Worm (Caenorhabditis elegans) whole organism, mixed stage, embryonic: ENCODE results near the gene gsr-1.
A peak's percentile ranks its signal among the peaks of the same experiment; 100 is the strongest.

Source experiments
- M03D4.4 ChIP-seq: sonication (generic microtip); optimal IDR thresholded peaks from 2 replicates; lab custom pipeline; 2017; ENCODE audit warnings: mild to moderate bottlenecking, missing genetic modification characterization, missing compliant biosample characterization
- bed-3 ChIP-seq: fragments of 200-800 bp; sonication (Bioruptor generic); optimal IDR thresholded peaks from 3 replicates; lab custom pipeline; 2018; ENCODE audit warnings: mild to moderate bottlenecking, missing genetic modification characterization, moderate library complexity, missing compliant biosample characterization
- blmp-1 ChIP-seq: fragments of 150-350 bp; optimal IDR thresholded peaks from 2 replicates; lab custom pipeline; 2014; ENCODE audit warnings: missing biosample characterization, missing genetic modification characterization
- ceh-39 ChIP-seq: fragments of 150-350 bp; optimal IDR thresholded peaks from 2 replicates; lab custom pipeline; 2014; ENCODE audit warnings: missing biosample characterization, missing genetic modification characterization
- ceh-83 ChIP-seq: fragments of 200-800 bp; sonication (Bioruptor generic); optimal IDR thresholded peaks from 2 replicates; lab custom pipeline; 2018; ENCODE audit warnings: mild to moderate bottlenecking, missing genetic modification characterization, missing compliant biosample characterization
- ces-1 ChIP-seq: fragments of 150-350 bp; optimal IDR thresholded peaks from 2 replicates; lab custom pipeline; 2014; ENCODE audit warnings: missing biosample characterization, missing genetic modification reagents, missing genetic modification characterization
- drap-1 ChIP-seq: fragments of 200-800 bp; sonication (Bioruptor generic); optimal IDR thresholded peaks from 3 replicates; lab custom pipeline; 2018; ENCODE audit warnings: mild to moderate bottlenecking, missing genetic modification characterization, missing compliant biosample characterization
- elt-1 ChIP-seq: sonication (generic microtip); optimal IDR thresholded peaks from 2 replicates; lab custom pipeline; 2017; ENCODE audit warnings: missing genetic modification characterization, mild to moderate bottlenecking, missing compliant biosample characterization, antibody characterized with exemption, moderate library complexity, borderline replicate concordance; ENCODE audit not compliant: insufficient read depth
- elt-3 ChIP-seq: fragments of 150-350 bp; optimal IDR thresholded peaks from 2 replicates; lab custom pipeline; 2014; ENCODE audit warnings: missing biosample characterization, missing genetic modification characterization
- flh-1 ChIP-seq: fragments of 200-800 bp; sonication (Bioruptor generic); optimal IDR thresholded peaks from 2 replicates; lab custom pipeline; 2018; ENCODE audit warnings: mild to moderate bottlenecking, missing genetic modification characterization, moderate library complexity, missing compliant biosample characterization
- ham-2 ChIP-seq: fragments of 200-800 bp; sonication (Bioruptor generic); optimal IDR thresholded peaks from 2 replicates; lab custom pipeline; 2018; ENCODE audit warnings: mild to moderate bottlenecking, missing genetic modification characterization, missing compliant biosample characterization
- hlh-1 ChIP-seq: fragments of 150-350 bp; optimal IDR thresholded peaks from 2 replicates; lab custom pipeline; 2014; ENCODE audit warnings: missing biosample characterization, missing genetic modification reagents, missing genetic modification characterization
- lin-13 ChIP-seq: fragments of 150-350 bp; optimal IDR thresholded peaks from 2 replicates; lab custom pipeline; 2014; ENCODE audit warnings: missing biosample characterization, missing genetic modification characterization
- lsy-2 ChIP-seq: fragments of 150-350 bp; optimal IDR thresholded peaks from 2 replicates; lab custom pipeline; 2014; ENCODE audit warnings: missing biosample characterization, missing genetic modification characterization
- mab-5 ChIP-seq: fragments of 150-350 bp; optimal IDR thresholded peaks from 2 replicates; lab custom pipeline; 2014; ENCODE audit warnings: missing biosample characterization, missing genetic modification characterization
- mep-1 ChIP-seq: fragments of 150-350 bp; optimal IDR thresholded peaks from 2 replicates; lab custom pipeline; 2017; ENCODE audit warnings: missing biosample characterization, missing genetic modification reagents, missing genetic modification characterization, inconsistent platforms
- mls-2 ChIP-seq: sonication (generic microtip); optimal IDR thresholded peaks from 2 replicates; lab custom pipeline; 2016; ENCODE audit warnings: mild to moderate bottlenecking, missing genetic modification characterization, moderate library complexity, missing compliant biosample characterization
- nhr-12 ChIP-seq: fragments of 150-350 bp; optimal IDR thresholded peaks from 2 replicates; lab custom pipeline; 2014; ENCODE audit warnings: missing biosample characterization, missing genetic modification characterization
- nhr-2 ChIP-seq: fragments of 150-350 bp; optimal IDR thresholded peaks from 2 replicates; lab custom pipeline; 2014; ENCODE audit warnings: missing biosample characterization, missing genetic modification characterization
- nhr-237 ChIP-seq: fragments of 150-350 bp; optimal IDR thresholded peaks from 2 replicates; lab custom pipeline; 2014; ENCODE audit warnings: missing biosample characterization, missing genetic modification characterization
- nhr-28 ChIP-seq: fragments of 150-350 bp; optimal IDR thresholded peaks from 2 replicates; lab custom pipeline; 2014; ENCODE audit warnings: missing biosample characterization, missing genetic modification characterization
- nhr-76 ChIP-seq: sonication (generic microtip); optimal IDR thresholded peaks from 2 replicates; lab custom pipeline; 2017; ENCODE audit warnings: missing biosample characterization, missing genetic modification characterization
- pha-4 ChIP-seq: fragments of 150-350 bp; optimal IDR thresholded peaks from 2 replicates; lab custom pipeline; 2018; ENCODE audit warnings: missing biosample characterization, missing genetic modification reagents, missing genetic modification characterization
- sem-2 ChIP-seq: fragments of 200-800 bp; sonication (Bioruptor generic); optimal IDR thresholded peaks from 2 replicates; lab custom pipeline; 2018; ENCODE audit warnings: mild to moderate bottlenecking, missing genetic modification characterization, missing compliant biosample characterization
- snpc-4 ChIP-seq: fragments of 150-350 bp; optimal IDR thresholded peaks from 2 replicates; lab custom pipeline; 2014; ENCODE audit warnings: missing biosample characterization, missing genetic modification characterization
- tbx-8 ChIP-seq: fragments of 200-800 bp; sonication (Bioruptor generic); optimal IDR thresholded peaks from 2 replicates; lab custom pipeline; 2018; ENCODE audit warnings: mild to moderate bottlenecking, missing genetic modification characterization, moderate library complexity, missing compliant biosample characterization
- unc-120 ChIP-seq: sonication (generic microtip); optimal IDR thresholded peaks from 2 replicates; lab custom pipeline; 2017; ENCODE audit warnings: missing genetic modification characterization, missing compliant biosample characterization; ENCODE audit not compliant: poor library complexity, severe bottlenecking
- unc-62 ChIP-seq: fragments of 150-350 bp; optimal IDR thresholded peaks from 2 replicates; lab custom pipeline; 2014; ENCODE audit warnings: missing biosample characterization, missing genetic modification reagents, missing genetic modification characterization
- zip-8 ChIP-seq: fragments of 150-350 bp; optimal IDR thresholded peaks from 2 replicates; lab custom pipeline; 2014; ENCODE audit warnings: missing biosample characterization, missing genetic modification characterization
- ztf-11 ChIP-seq: fragments of 150-350 bp; optimal IDR thresholded peaks from 2 replicates; lab custom pipeline; 2014; ENCODE audit warnings: missing biosample characterization, missing genetic modification characterization

The gsr-1 gene

DNA sequence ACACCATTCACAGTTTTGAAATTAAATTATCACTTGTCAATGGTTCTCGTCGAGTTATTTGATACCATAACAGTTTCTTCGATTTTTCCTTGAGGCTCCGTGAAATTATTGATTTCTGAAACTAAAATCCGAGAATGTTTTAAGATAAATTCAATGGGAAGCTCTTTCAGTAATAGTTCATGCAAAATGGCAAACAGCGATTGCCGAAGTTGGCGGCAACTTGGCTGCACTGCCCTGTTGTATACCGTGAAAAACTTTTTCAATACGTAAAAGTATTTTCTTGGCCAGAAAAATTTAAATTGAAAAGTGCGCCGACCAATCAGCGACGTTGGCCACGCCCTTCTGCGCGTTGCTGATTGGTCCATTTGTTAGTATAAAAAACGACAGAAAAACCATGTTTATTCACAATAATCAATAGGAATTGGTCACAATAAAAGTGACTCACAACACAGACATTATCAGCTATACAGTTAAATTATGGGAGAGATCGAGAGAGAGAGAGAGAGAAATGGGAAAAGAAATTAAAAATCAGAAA lies 32.2 kb downstream of the gsr-1 start:
- TF ChIP-seq lsy-2 (tag; lab: Kevin White, UChicago): no peak
- TF ChIP-seq ces-1 (GFP tag; lab: Kevin White, UChicago): no peak
- no peak for TF ChIP-seq zip-8
- no peak for TF ChIP-seq mls-2 (tag; lab: Kevin White, UChicago)
- no peak for TF ChIP-seq nhr-237 (tag; lab: Kevin White, UChicago)
- TF ChIP-seq M03D4.4 (tag; lab: Kevin White, UChicago): no peak
- TF ChIP-seq lin-13 (tag; lab: Kevin White, UChicago): no peak

DNA sequence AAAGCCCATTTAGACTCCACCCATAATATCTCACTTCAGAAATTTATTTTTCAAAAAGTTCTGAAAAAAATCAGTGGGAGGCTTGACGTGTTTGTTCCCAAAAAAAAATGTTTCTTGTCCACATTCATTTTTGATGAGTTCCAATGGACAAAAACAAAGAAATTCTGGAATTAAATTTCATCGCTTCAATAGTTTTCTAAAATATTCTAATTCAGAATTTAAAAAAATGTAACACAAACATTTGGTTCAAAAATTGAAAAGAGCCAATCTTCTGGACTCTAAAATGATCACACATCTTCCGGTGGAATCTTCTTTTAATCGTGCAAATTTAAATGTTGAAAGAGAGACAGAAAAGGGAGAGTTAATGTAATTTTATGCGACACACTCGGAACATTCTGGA lies 41.8 kb downstream of the gsr-1 start:
- TF ChIP-seq ces-1 (GFP tag; lab: Kevin White, UChicago) (peak; percentile 69), tbx-8 (GFP tag; lab: Kevin White, UChicago) (no peak)

DNA sequence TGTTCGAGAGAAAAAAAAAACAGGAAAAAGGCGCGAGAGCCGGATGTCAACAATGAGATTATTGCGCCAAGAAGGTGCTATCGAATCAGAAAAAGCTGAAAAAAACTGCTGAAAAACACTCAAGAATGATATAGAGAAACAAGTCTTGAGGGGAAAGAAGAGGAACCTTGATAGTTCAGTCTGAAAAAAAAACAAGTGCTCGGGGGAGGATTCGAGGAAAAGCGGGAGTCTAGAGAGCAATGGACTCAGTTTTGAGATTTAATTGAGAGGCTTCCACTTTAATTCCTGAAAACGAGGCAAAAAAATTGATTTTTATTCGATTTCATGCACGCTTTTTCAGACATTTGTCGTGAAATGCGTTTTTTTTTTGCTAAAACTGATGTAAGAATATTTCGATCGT lies 43.9 kb downstream of the gsr-1 start, which contains the start of gene npr-15:
Gene npr-15, minus strand, starts transcription at position 101 of the 400 bp plus-strand sequence.
- TF ChIP-seq nhr-12 (tag; lab: Kevin White, UChicago) (no peak), flh-1 (GFP tag; lab: Kevin White, UChicago) (no peak), drap-1 (GFP tag; lab: Kevin White, UChicago) (no peak), nhr-76 (tag; lab: Kevin White, UChicago) (no peak), zip-8 (no peak), ces-1 (GFP tag; lab: Kevin White, UChicago) (no peak), ceh-83 (GFP tag; lab: Kevin White, UChicago) (no peak), nhr-28 (tag; lab: Kevin White, UChicago) (no peak), tbx-8 (GFP tag; lab: Kevin White, UChicago) (no peak), blmp-1 (tag; lab: Kevin White, UChicago) (no peak), snpc-4 (tag; lab: Kevin White, UChicago) (no peak), elt-1 (tag; lab: Kevin White, UChicago) (no peak), ceh-39 (tag; lab: Kevin White, UChicago) (no peak), unc-120 (tag; lab: Kevin White, UChicago) (no peak)

DNA sequence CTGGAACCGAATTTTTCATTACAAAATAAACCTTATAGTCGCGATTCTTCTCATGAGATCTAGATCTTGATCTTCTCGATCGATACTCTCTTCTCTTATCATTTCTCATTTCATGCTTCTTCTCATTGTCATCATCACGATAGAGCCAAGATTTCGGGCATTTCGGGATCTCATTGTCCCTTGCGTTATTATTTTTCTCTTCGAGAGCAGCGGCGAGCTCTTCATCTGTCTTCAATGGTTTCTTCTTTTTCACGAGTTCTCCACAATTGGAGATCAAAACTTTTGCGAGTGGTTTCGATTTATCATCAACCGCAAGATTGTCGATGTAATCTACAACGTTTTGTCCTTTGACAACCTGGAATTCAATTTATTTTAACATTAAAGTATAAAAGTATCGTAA lies 47.7 kb downstream of the gsr-1 start:
- TF ChIP-seq blmp-1 (tag; lab: Kevin White, UChicago) (no peak), hlh-1 (no peak), zip-8 (no peak)

DNA sequence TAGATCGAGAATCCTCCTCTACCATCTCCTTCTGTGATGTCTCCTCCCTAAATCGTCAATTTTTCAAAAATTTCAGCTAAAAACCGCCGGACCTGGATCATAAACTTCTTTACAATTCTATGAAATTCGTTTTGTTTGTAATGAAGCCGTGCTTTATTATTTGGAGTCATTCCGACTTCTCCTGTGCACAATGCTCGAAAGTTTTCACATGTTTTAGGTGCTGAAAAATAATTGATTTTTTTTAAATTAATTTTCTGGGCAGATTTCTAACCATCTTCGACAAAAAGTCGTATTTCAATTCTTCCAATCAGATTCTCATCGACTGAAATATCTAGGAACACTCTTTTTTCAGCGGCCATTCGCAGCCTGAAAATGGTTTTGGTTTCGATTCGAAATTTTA lies 48.6 kb downstream of the gsr-1 start, which contains the start of gene cyn-9:
Gene cyn-9, minus strand, starts transcription at position 366 of the 400 bp plus-strand sequence.
- TF ChIP-seq nhr-12 (tag; lab: Kevin White, UChicago) (no peak), snpc-4 (tag; lab: Kevin White, UChicago) (no peak), mls-2 (tag; lab: Kevin White, UChicago) (no peak), sem-2 (GFP tag; lab: Kevin White, UChicago) (no peak), unc-62 (GFP tag; lab: Kevin White, UChicago) (no peak), ztf-11 (tag; lab: Kevin White, UChicago) (no peak), elt-3 (tag; lab: Kevin White, UChicago) (no peak), ceh-39 (tag; lab: Kevin White, UChicago) (no peak), drap-1 (GFP tag; lab: Kevin White, UChicago) (no peak), pha-4 (tag; lab: Kevin White, UChicago) (no peak), nhr-76 (tag; lab: Kevin White, UChicago) (no peak), mab-5 (no peak), ham-2 (no peak), nhr-2 (tag; lab: Kevin White, UChicago) (no peak), blmp-1 (tag; lab: Kevin White, UChicago) (no peak), mep-1 (tag; lab: Kevin White, UChicago) (no peak), nhr-28 (tag; lab: Kevin White, UChicago) (no peak), elt-1 (tag; lab: Kevin White, UChicago) (no peak), flh-1 (GFP tag; lab: Kevin White, UChicago) (no peak), bed-3 (GFP tag; lab: Kevin White, UChicago) (no peak)
- TF ChIP-seq, all 35 proteins: peak for 0
